Fruit fly (Drosophila melanogaster) whole organism, embryonic: ENCODE data around the gene PpD6.

Experiments
- Atf6 ChIP-seq: fragments of 200-800 bp; sonication (Bioruptor generic); IDR thresholded peaks from 2 replicates; pipeline ENCODE4 v1.3.6; 2022; ENCODE audit warnings: missing biosample characterization, missing genetic modification characterization
- CG10147 ChIP-seq: fragments of 200-800 bp; sonication (Bioruptor generic); optimal IDR thresholded peaks from 2 replicates; lab custom pipeline; 2019; ENCODE audit warnings: missing biosample characterization, mild to moderate bottlenecking, missing genetic modification characterization, moderate library complexity
- CG10321 ChIP-seq: fragments of 200-800 bp; sonication (Bioruptor generic); IDR thresholded peaks from 2 replicates; pipeline ENCODE4 v1.3.6; 2022; ENCODE audit warnings: missing biosample characterization, missing genetic modification characterization
- CG12769 ChIP-seq: fragments of 200-800 bp; sonication (Bioruptor generic); optimal IDR thresholded peaks from 2 replicates; lab custom pipeline; 2019; ENCODE audit warnings: missing biosample characterization, mild to moderate bottlenecking, missing genetic modification characterization, moderate library complexity
- CG17186 ChIP-seq: fragments of 200-800 bp; sonication (Bioruptor generic); optimal IDR thresholded peaks from 3 replicates; lab custom pipeline; 2017; ENCODE audit warnings: missing biosample characterization, missing genetic modification reagents, missing genetic modification characterization
- CG30431 ChIP-seq: fragments of 200-800 bp; sonication (Bioruptor generic); optimal IDR thresholded peaks from 2 replicates; lab custom pipeline; 2017; ENCODE audit warnings: missing biosample characterization, missing genetic modification characterization
- CG3065 ChIP-seq: fragments of 200-800 bp; sonication (Bioruptor generic); optimal IDR thresholded peaks from 2 replicates; lab custom pipeline; 2016; ENCODE audit warnings: missing biosample characterization, missing genetic modification characterization
- CG31441 ChIP-seq: fragments of 200-800 bp; sonication (Bioruptor generic); IDR thresholded peaks from 2 replicates; pipeline ENCODE4 v1.3.6; 2022; ENCODE audit warnings: missing biosample characterization, missing genetic modification characterization
- CG9932 ChIP-seq: fragments of 200-800 bp; sonication (Bioruptor generic); IDR thresholded peaks from 2 replicates; pipeline ENCODE4 v1.3.6; 2022; ENCODE audit warnings: missing biosample characterization, missing genetic modification characterization
- D19A ChIP-seq: fragments of 200-800 bp; optimal IDR thresholded peaks from 3 replicates; lab custom pipeline; 2019; ENCODE audit warnings: missing biosample characterization, mild to moderate bottlenecking, missing genetic modification characterization, moderate library complexity
- Dip3 ChIP-seq: fragments of 200-800 bp; sonication (Bioruptor generic); optimal IDR thresholded peaks from 3 replicates; lab custom pipeline; 2016; ENCODE audit warnings: missing biosample characterization, missing genetic modification characterization
- Doc3 ChIP-seq: fragments of 200-800 bp; sonication (Bioruptor generic); IDR thresholded peaks from 3 replicates; pipeline ENCODE4 v1.3.6; 2022; ENCODE audit warnings: missing biosample characterization, missing genetic modification characterization; ENCODE audit not compliant: partially characterized antibody
- E2f2 ChIP-seq: fragments of 200-800 bp; sonication (Bioruptor generic); IDR thresholded peaks from 2 replicates; pipeline ENCODE4 v1.3.6; 2022; ENCODE audit warnings: missing biosample characterization, missing genetic modification characterization
- Ets65A ChIP-seq: fragments of 200-800 bp; sonication (Bioruptor generic); peaks from one replicate; lab custom pipeline; 2016; ENCODE audit warnings: missing biosample characterization, missing genetic modification characterization
- Hr3 ChIP-seq: fragments of 200-800 bp; sonication (Bioruptor generic); optimal IDR thresholded peaks from 3 replicates; lab custom pipeline; 2016; ENCODE audit warnings: missing biosample characterization, missing genetic modification characterization
- Six4 ChIP-seq: fragments of 200-800 bp; sonication (Bioruptor generic); optimal IDR thresholded peaks from 2 replicates; lab custom pipeline; 2016; ENCODE audit warnings: missing biosample characterization, missing genetic modification characterization
- Vsx1 ChIP-seq: fragments of 200-800 bp; sonication (Bioruptor generic); optimal IDR thresholded peaks from 2 replicates; lab custom pipeline; 2017; ENCODE audit warnings: missing biosample characterization, mild to moderate bottlenecking, missing genetic modification characterization, missing genetic modification reagents
- cg ChIP-seq: fragments of 200-800 bp; sonication (Bioruptor generic); optimal IDR thresholded peaks from 3 replicates; lab custom pipeline; 2019; ENCODE audit warnings: missing biosample characterization, mild to moderate bottlenecking, missing genetic modification characterization, moderate library complexity
- ems ChIP-seq: fragments of 200-800 bp; sonication (Bioruptor generic); optimal IDR thresholded peaks from 3 replicates; lab custom pipeline; 2016; ENCODE audit warnings: missing biosample characterization, missing genetic modification characterization
- fd3F ChIP-seq: fragments of 200-800 bp; sonication (Bioruptor generic); optimal IDR thresholded peaks from 2 replicates; lab custom pipeline; 2018; ENCODE audit warnings: missing biosample characterization, mild to moderate bottlenecking, missing genetic modification characterization, moderate library complexity
- grn ChIP-seq: fragments of 200-800 bp; sonication (Bioruptor generic); optimal IDR thresholded peaks from 3 replicates; lab custom pipeline; 2017; ENCODE audit warnings: missing biosample characterization, missing genetic modification characterization
- ind ChIP-seq: fragments of 200-800 bp; sonication (Bioruptor generic); optimal IDR thresholded peaks from 3 replicates; lab custom pipeline; 2016; ENCODE audit warnings: missing biosample characterization, missing genetic modification characterization
- knrl ChIP-seq: fragments of 200-800 bp; sonication (Bioruptor generic); IDR thresholded peaks from 3 replicates; pipeline ENCODE4 v1.3.6; 2022; ENCODE audit warnings: missing biosample characterization, missing genetic modification characterization; ENCODE audit not compliant: partially characterized antibody
- prd ChIP-seq, 3 experiments: fragments of >200 bp in 2 of 3; fragments of 200-800 bp in 1 of 3; sonication (Bioruptor generic) in 1 of 3; optimal IDR thresholded peaks in 2 of 3; IDR thresholded peaks in 1 of 3; 2 replicates in 2 of 3; 3 replicates in 1 of 3; pipeline versions ENCODE4 v1.3.6 to Lab custom; 2017 to 2022; ENCODE audit warnings: missing biosample characterization in 1 of 3, missing genetic modification characterization in 1 of 3
- zen2 ChIP-seq: fragments of 200-800 bp; sonication (Bioruptor generic); IDR thresholded peaks from 3 replicates; pipeline ENCODE4 v1.3.6; 2022; ENCODE audit warnings: missing biosample characterization, missing genetic modification characterization; ENCODE audit not compliant: partially characterized antibody

PpD6 gene

dm6 chr2L:3159144-3160000 lies 49.9 kb downstream of the PpD6 start, which contains the start of the genes Mad and gkt (continued):
- no peak for TF ChIP-seq CG10321 (GFP tag; lab: Robert Waterston, UW)
- no peak for TF ChIP-seq ind (GFP tag; lab: Kevin White, UChicago)
- TF ChIP-seq knrl (GFP tag; lab: Robert Waterston, UW): peak; percentile 53
- TF ChIP-seq fd3F: no peak
- peak; percentile 47 for TF ChIP-seq E2f2 (GFP tag; lab: Robert Waterston, UW)
- TF ChIP-seq ems (GFP tag; lab: Kevin White, UChicago): no peak
- no peak for TF ChIP-seq zen2 (GFP tag; lab: Robert Waterston, UW)
- no peak for TF ChIP-seq Hr3 (GFP tag; lab: Kevin White, UChicago)
- TF ChIP-seq CG3065 (GFP tag; lab: Kevin White, UChicago): no peak
- TF ChIP-seq CG12769: no peak
- no peak; the same call in 1 of the 2 replicates for TF ChIP-seq Atf6 (GFP tag; lab: Robert Waterston, UW)
- no peak for TF ChIP-seq D19A
- TF ChIP-seq CG10147 (GFP tag; lab: Kevin White, UChicago): peak; percentile 21
- no peak for TF ChIP-seq Six4 (GFP tag; lab: Kevin White, UChicago)
- TF ChIP-seq CG31441 (GFP tag; lab: Robert Waterston, UW): no peak
- no peak for TF ChIP-seq Vsx1 (GFP tag; lab: Kevin White, UChicago)
- TF ChIP-seq cg: peak; percentile 95
- peak; percentile 16 for TF ChIP-seq CG17186 (GFP tag; lab: Kevin White, UChicago)
- TF ChIP-seq Ets65A: no peak
- no peak for TF ChIP-seq prd (optimal IDR thresholded peaks at IDR 0.05; lab: Kevin White, UChicago)
- no peak; the same call in 2 of the 3 replicates for TF ChIP-seq prd (GFP tag; IDR thresholded peaks at IDR 0.05; lab: Robert Waterston, UW)
- TF ChIP-seq CG9932 (GFP tag; lab: Robert Waterston, UW): peak; percentile 47; the same call in 1 of the 2 replicates
- no peak for TF ChIP-seq grn (GFP tag; lab: Kevin White, UChicago)
- no peak for TF ChIP-seq Dip3 (GFP tag; lab: Kevin White, UChicago)
- 0 out of 3 replicates have a peak, but pooled peaks have one; percentile 28 for TF ChIP-seq Doc3
- TF ChIP-seq CG30431 (GFP tag; lab: Kevin White, UChicago): no peak
